Worm (Caenorhabditis elegans) whole organism, early embryonic: Measurements from ENCODE around the gene tbx-8.

ENCODE experiments used
- ama-1 ChIP-seq: fragments of 150-350 bp; optimal IDR thresholded peaks from 2 replicates; lab custom pipeline; 2014
- flt-1 ChIP-seq: fragments of 200-800 bp; sonication (Bioruptor generic); IDR thresholded peaks from 2 replicates; pipeline ENCODE4 v1.3.6; 2022; ENCODE audit warnings: missing genetic modification characterization, missing compliant biosample characterization

DNA sequence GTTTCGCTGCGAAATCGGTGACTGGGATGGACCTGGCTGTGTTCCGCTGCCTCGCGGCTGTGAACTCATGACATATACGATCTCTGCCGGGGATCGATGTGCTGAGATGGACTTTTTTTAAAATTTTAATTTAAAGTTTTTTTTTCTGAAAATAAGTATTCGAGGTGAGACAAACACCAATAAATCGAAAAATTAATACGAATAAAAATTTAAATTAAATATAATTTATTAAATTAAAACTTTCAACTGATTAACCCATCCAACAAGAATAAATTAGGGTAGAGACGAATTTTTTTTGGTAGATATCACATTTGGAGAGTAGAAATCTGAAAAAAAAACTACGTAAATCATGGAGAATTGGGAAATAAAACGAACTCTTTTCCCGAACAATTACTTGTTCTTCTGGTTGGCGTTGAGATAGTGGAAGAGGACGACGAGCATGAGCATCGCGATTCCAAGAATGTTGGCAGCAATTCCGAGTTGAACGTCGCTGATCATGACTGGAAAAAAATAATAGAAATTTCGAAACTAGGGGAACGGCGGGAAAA, 29.0 kb upstream of the tbx-8 start, which contains the start of the genes unc-50 and ostf-4:
- TF ChIP-seq flt-1 (GFP tag; lab: Robert Waterston, UW): no peak
- TF ChIP-seq ama-1 (lab: Kevin White, UChicago): no peak
